Fruit fly (Drosophila melanogaster): Measurements from ENCODE around the gene CG4119.
A peak's percentile ranks its signal among the peaks of the same experiment; 100 is the strongest.

The CG4119 gene

dm6 chrX:5648437-5648959 lies 17.4 kb upstream of the CG4119 start, which contains the start of gene OtopLa (continued):
- peak; percentile 66 for TF ChIP-seq CG11762 (GFP tag; optimal IDR thresholded peaks at IDR 0.05; ENCODE audit: insufficient read depth)
- TF ChIP-seq CG8119 (GFP tag; IDR thresholded peaks at IDR 0.05) = peak; percentile 86
- peak; percentile 75 for TF ChIP-seq OdsH (GFP tag; optimal IDR thresholded peaks at IDR 0.05)
- TF ChIP-seq Blimp-1 (GFP tag; optimal IDR thresholded peaks at IDR 0.05) = no peak
- TF ChIP-seq fd59A (GFP tag; optimal IDR thresholded peaks at IDR 0.05) = peak; percentile 61
- TF ChIP-seq dsx (GFP tag; optimal IDR thresholded peaks at IDR 0.05; ENCODE audit: poor library complexity, severe bottlenecking) = peak; percentile 69
- peak; percentile 93 for TF ChIP-seq Eip78C (GFP tag)
- peak; percentile 66 for TF ChIP-seq CG10669 (GFP tag; optimal IDR thresholded peaks at IDR 0.05)
- peak; percentile 73 for TF ChIP-seq CG16779 (tag; optimal IDR thresholded peaks at IDR 0.05)
- TF ChIP-seq eg (GFP tag; IDR thresholded peaks at IDR 0.05) = peak; percentile 89
- peak; percentile 29 for TF ChIP-seq CG11902 (GFP tag; optimal IDR thresholded peaks at IDR 0.05)
- peak; percentile 85 for TF ChIP-seq svp (GFP tag)

- TF ChIP-seq CG8119 (GFP tag; IDR thresholded peaks at IDR 0.05) (no peak), topi (GFP tag; optimal IDR thresholded peaks at IDR 0.05) (no peak), Sox15 (GFP tag; optimal IDR thresholded peaks at IDR 0.05) (no peak), acj6 (GFP tag; optimal IDR thresholded peaks at IDR 0.05) (no peak)
These were observed 16.5 kb upstream of the CG4119 start for dm6 chrX:5649387-5649786.

- TF ChIP-seq Eip93F (GFP tag; optimal IDR thresholded peaks at IDR 0.05) (no peak), CG3919 (GFP tag; optimal IDR thresholded peaks at IDR 0.05) (no peak), CG3032 (tag; optimal IDR thresholded peaks at IDR 0.05) (no peak), net (GFP tag; optimal IDR thresholded peaks at IDR 0.05) (no peak), CG6163 (GFP tag; IDR thresholded peaks at IDR 0.05) (no peak), CG11762 (GFP tag; optimal IDR thresholded peaks at IDR 0.05; ENCODE audit: insufficient read depth) (no peak), CG32006 (GFP tag; optimal IDR thresholded peaks at IDR 0.05) (no peak), CG16779 (tag; optimal IDR thresholded peaks at IDR 0.05) (no peak), fd85E (GFP tag; optimal IDR thresholded peaks at IDR 0.05) (no peak), CG8319 (GFP tag; optimal IDR thresholded peaks at IDR 0.05) (no peak), fd59A (GFP tag; optimal IDR thresholded peaks at IDR 0.05) (no peak), Hr38 (GFP tag; optimal IDR thresholded peaks at IDR 0.05) (no peak), Ets21C (GFP tag; optimal IDR thresholded peaks at IDR 0.05) (no peak), CG1621 (tag; optimal IDR thresholded peaks at IDR 0.05) (no peak), CG10669 (GFP tag; optimal IDR thresholded peaks at IDR 0.05) (no peak), Sox14 (GFP tag; optimal IDR thresholded peaks at IDR 0.05) (no peak), achi (GFP tag; optimal IDR thresholded peaks at IDR 0.05) (no peak), CG11902 (GFP tag; optimal IDR thresholded peaks at IDR 0.05) (no peak), CG6808 (GFP tag; optimal IDR thresholded peaks at IDR 0.05) (no peak), Smox (GFP tag; optimal IDR thresholded peaks at IDR 0.05) (no peak)
These were observed 15.9 kb upstream of the CG4119 start for dm6 chrX:5649998-5650397.

dm6 chrX:5661971-5662370 lies 3.9 kb upstream of the CG4119 start:
- no peak for TF ChIP-seq CG8119 (GFP tag; IDR thresholded peaks at IDR 0.05)
- TF ChIP-seq CG9139 (GFP tag; optimal IDR thresholded peaks at IDR 0.05) = no peak
- no peak for TF ChIP-seq CG10669 (GFP tag; optimal IDR thresholded peaks at IDR 0.05)
- TF ChIP-seq Ets96B (tag; optimal IDR thresholded peaks at IDR 0.05) = no peak
- TF ChIP-seq vri (GFP tag; optimal IDR thresholded peaks at IDR 0.05) = no peak
- TF ChIP-seq esn (GFP tag; optimal IDR thresholded peaks at IDR 0.05) = no peak
- no peak for TF ChIP-seq Met (GFP tag; optimal IDR thresholded peaks at IDR 0.05)
- no peak for TF ChIP-seq CG31627 (GFP tag; optimal IDR thresholded peaks at IDR 0.05)
- TF ChIP-seq CG8632 (GFP tag; optimal IDR thresholded peaks at IDR 0.05) = no peak
- TF ChIP-seq CG11762 (GFP tag; optimal IDR thresholded peaks at IDR 0.05; ENCODE audit: insufficient read depth) = no peak
- TF ChIP-seq CG32006 (GFP tag; optimal IDR thresholded peaks at IDR 0.05) = no peak
- TF ChIP-seq fkh (GFP tag; optimal IDR thresholded peaks at IDR 0.05) = no peak
- no peak for TF ChIP-seq CG1621 (tag; optimal IDR thresholded peaks at IDR 0.05)
- no peak for TF ChIP-seq CG4318 (GFP tag; optimal IDR thresholded peaks at IDR 0.05)
- TF ChIP-seq Eip75B (GFP tag; optimal IDR thresholded peaks at IDR 0.05) = no peak
- TF ChIP-seq CG16779 (tag; optimal IDR thresholded peaks at IDR 0.05) = no peak
